Worm (Caenorhabditis elegans): Measurements from ENCODE around the gene Y19D2B.2.

- TF ChIP-seq ceh-63 (GFP tag; optimal IDR thresholded peaks at IDR 0.05) (no peak), elt-3 (tag; optimal IDR thresholded peaks at IDR 0.05) (no peak), fkh-10 (GFP tag; optimal IDR thresholded peaks at IDR 0.05) (no peak), sup-37 (GFP tag; optimal IDR thresholded peaks at IDR 0.05) (no peak), aly-2 (tag; optimal IDR thresholded peaks at IDR 0.05) (no peak), mdl-1 (tag; optimal IDR thresholded peaks at IDR 0.05) (no peak), pqm-1 (tag; optimal IDR thresholded peaks at IDR 0.05) (no peak), nhr-76 (tag; optimal IDR thresholded peaks at IDR 0.05) (no peak), ama-1 (optimal IDR thresholded peaks at IDR 0.05) (no peak), unc-130 (tag; optimal IDR thresholded peaks at IDR 0.05) (no peak)
Measured at ce11 chrII:10964748-10965147, 40.7 kb downstream of the Y19D2B.2 start.
